Fruit fly (Drosophila melanogaster) whole organism, embryonic: ENCODE data around the gene CG43954.

ENCODE experiments used
- Atf3 ChIP-seq: fragments of 200-800 bp; sonication (Bioruptor generic); optimal IDR thresholded peaks from 3 replicates; lab custom pipeline; 2016; ENCODE audit warnings: missing biosample characterization, missing genetic modification characterization
- Awh ChIP-seq: fragments of 200-800 bp; sonication (Bioruptor generic); IDR thresholded peaks from 2 replicates; pipeline ENCODE4, ENCODE4 v1.3.6; 2022; ENCODE audit warnings: missing biosample characterization, missing genetic modification characterization
- CG10321 ChIP-seq: fragments of 200-800 bp; sonication (Bioruptor generic); IDR thresholded peaks from 2 replicates; pipeline ENCODE4 v1.3.6; 2022; ENCODE audit warnings: missing biosample characterization, missing genetic modification characterization
- CG10654 ChIP-seq: fragments of 200-800 bp; sonication (Bioruptor generic); optimal IDR thresholded peaks from 2 replicates; lab custom pipeline; 2016; ENCODE audit warnings: missing biosample characterization, missing genetic modification characterization
- CG12659 ChIP-seq: fragments of 200-800 bp; sonication (Bioruptor generic); optimal IDR thresholded peaks from 3 replicates; lab custom pipeline; 2017; ENCODE audit warnings: mild to moderate bottlenecking, missing biosample characterization, missing genetic modification reagents, missing genetic modification characterization
- CG12942 ChIP-seq: fragments of 200-800 bp; sonication (Bioruptor generic); optimal IDR thresholded peaks from 3 replicates; lab custom pipeline; 2016; ENCODE audit warnings: missing biosample characterization, missing genetic modification characterization
- CG15479 ChIP-seq: fragments of 200-800 bp; sonication (Bioruptor generic); optimal IDR thresholded peaks from 3 replicates; lab custom pipeline; 2019; ENCODE audit warnings: missing biosample characterization, mild to moderate bottlenecking, missing genetic modification characterization, moderate library complexity
- CG1647 ChIP-seq: fragments of 200-800 bp; sonication (Bioruptor generic); optimal IDR thresholded peaks from 3 replicates; lab custom pipeline; 2016; ENCODE audit warnings: missing biosample characterization, missing genetic modification characterization
- CG17328 ChIP-seq: fragments of 200-800 bp; sonication (Bioruptor generic); IDR thresholded peaks from 2 replicates; pipeline ENCODE4 v1.3.6; 2022; ENCODE audit warnings: missing biosample characterization, missing genetic modification characterization
- CG17359 ChIP-seq: fragments of 200-800 bp; sonication (Bioruptor generic); optimal IDR thresholded peaks from 3 replicates; lab custom pipeline; 2018; ENCODE audit warnings: missing biosample characterization, mild to moderate bottlenecking, missing genetic modification characterization, moderate library complexity
- CG17802 ChIP-seq: fragments of 200-800 bp; sonication (Bioruptor generic); optimal IDR thresholded peaks from 2 replicates; lab custom pipeline; 2018; ENCODE audit warnings: missing biosample characterization, mild to moderate bottlenecking, missing genetic modification characterization, moderate library complexity
- CG3163 ChIP-seq: fragments of 200-800 bp; sonication (Bioruptor generic); optimal IDR thresholded peaks from 3 replicates; lab custom pipeline; 2016; ENCODE audit warnings: missing biosample characterization, missing genetic modification characterization
- CG32532 ChIP-seq: fragments of 200-800 bp; sonication (Bioruptor generic); IDR thresholded peaks from 2 replicates; pipeline ENCODE4 v1.3.6; 2022; ENCODE audit warnings: missing biosample characterization, missing genetic modification characterization
- CG34376 ChIP-seq: fragments of 200-800 bp; sonication (Bioruptor generic); optimal IDR thresholded peaks from 2 replicates; lab custom pipeline; 2018; ENCODE audit warnings: missing biosample characterization, mild to moderate bottlenecking, missing genetic modification characterization
- CG4707 ChIP-seq: fragments of 200-800 bp; sonication (Bioruptor generic); optimal IDR thresholded peaks from 2 replicates; lab custom pipeline; 2018; ENCODE audit warnings: missing biosample characterization, mild to moderate bottlenecking, missing genetic modification characterization, moderate library complexity
- CG4730 ChIP-seq: fragments of 200-800 bp; sonication (Bioruptor generic); IDR thresholded peaks from 2 replicates; pipeline ENCODE4 v1.3.6; 2022; ENCODE audit warnings: missing biosample characterization, missing genetic modification characterization
- CG9609 ChIP-seq: fragments of 200-800 bp; sonication (Bioruptor generic); optimal IDR thresholded peaks from 3 replicates; lab custom pipeline; 2016; ENCODE audit warnings: missing biosample characterization, missing genetic modification characterization
- CoRest ChIP-seq: fragments of 200-800 bp; sonication (Bioruptor generic); optimal IDR thresholded peaks from 3 replicates; lab custom pipeline; 2018; ENCODE audit warnings: missing biosample characterization, mild to moderate bottlenecking, missing genetic modification characterization, moderate library complexity
- D19A ChIP-seq: fragments of 200-800 bp; optimal IDR thresholded peaks from 3 replicates; lab custom pipeline; 2019; ENCODE audit warnings: missing biosample characterization, mild to moderate bottlenecking, missing genetic modification characterization, moderate library complexity
- Dip3 ChIP-seq: fragments of 200-800 bp; sonication (Bioruptor generic); optimal IDR thresholded peaks from 3 replicates; lab custom pipeline; 2016; ENCODE audit warnings: missing biosample characterization, missing genetic modification characterization
- E2f1 ChIP-seq: fragments of 200-800 bp; sonication (Bioruptor generic); IDR thresholded peaks from 2 replicates; pipeline ENCODE4 v1.3.6; 2022; ENCODE audit warnings: missing biosample characterization, missing genetic modification characterization
- Eip74EF ChIP-seq, 2 experiments: fragments of 200-800 bp in 1 of 2; fragments of >200 bp in 1 of 2; sonication (Bioruptor generic) in 1 of 2; optimal IDR thresholded peaks; 2 replicates each; lab custom pipeline; 2017 to 2019; ENCODE audit warnings: missing biosample characterization in 2 of 2, missing genetic modification characterization in 2 of 2, mild to moderate bottlenecking in 1 of 2, moderate library complexity in 1 of 2
- HmgD ChIP-seq: fragments of 200-800 bp; sonication (Bioruptor generic); optimal IDR thresholded peaks from 3 replicates; lab custom pipeline; 2016; ENCODE audit warnings: missing biosample characterization, missing genetic modification characterization
- Hr51 ChIP-seq, 2 experiments: fragments of 200-800 bp; sonication (Bioruptor generic); optimal IDR thresholded peaks; 2 replicates in 1 of 2; 3 replicates in 1 of 2; lab custom pipeline; 2016 to 2018; ENCODE audit warnings: missing biosample characterization in 2 of 2, missing genetic modification characterization in 2 of 2, mild to moderate bottlenecking in 1 of 2, moderate library complexity in 1 of 2
- Hsf ChIP-seq: fragments of 200-800 bp; sonication (Bioruptor generic); optimal IDR thresholded peaks from 3 replicates; lab custom pipeline; 2016; ENCODE audit warnings: missing biosample characterization, missing genetic modification characterization
- Opbp ChIP-seq: fragments of 200-800 bp; sonication (Bioruptor generic); IDR thresholded peaks from 3 replicates; pipeline ENCODE4 v1.3.6; 2022; ENCODE audit warnings: missing biosample characterization, missing genetic modification characterization; ENCODE audit not compliant: partially characterized antibody
- Sox100B ChIP-seq: fragments of 200-800 bp; sonication (Bioruptor generic); optimal IDR thresholded peaks from 3 replicates; lab custom pipeline; 2018; ENCODE audit warnings: missing biosample characterization, mild to moderate bottlenecking, missing genetic modification characterization
- Sry-δ ChIP-seq: fragments of 200-800 bp; sonication (Bioruptor generic); optimal IDR thresholded peaks from 2 replicates; lab custom pipeline; 2016; ENCODE audit warnings: missing biosample characterization, missing genetic modification characterization
- Ssrp ChIP-seq: fragments of 200-800 bp; sonication (Bioruptor generic); optimal IDR thresholded peaks from 2 replicates; lab custom pipeline; 2018; ENCODE audit warnings: missing biosample characterization, mild to moderate bottlenecking, missing genetic modification characterization, moderate library complexity
- bcd ChIP-seq: fragments of 200-800 bp; sonication (Bioruptor generic); optimal IDR thresholded peaks from 2 replicates; lab custom pipeline; 2017; ENCODE audit warnings: missing biosample characterization, mild to moderate bottlenecking, missing genetic modification characterization
- cad ChIP-seq: fragments of >200 bp; optimal IDR thresholded peaks from 2 replicates; lab custom pipeline; 2017; ENCODE audit warnings: missing biosample characterization, missing genetic modification characterization
- cas ChIP-seq: fragments of 200-800 bp; sonication (Bioruptor generic); IDR thresholded peaks from 2 replicates; pipeline ENCODE4 v1.3.6; 2022; ENCODE audit warnings: missing biosample characterization, missing genetic modification characterization
- croc ChIP-seq: fragments of 200-800 bp; sonication (Bioruptor generic); conservative IDR thresholded peaks from 3 replicates; pipeline ENCODE4 v1.3.6; 2022; ENCODE audit warnings: missing biosample characterization, missing genetic modification characterization
- dmrt11E ChIP-seq: fragments of 200-800 bp; sonication (Bioruptor generic); optimal IDR thresholded peaks from 3 replicates; lab custom pipeline; 2018; ENCODE audit warnings: missing biosample characterization, mild to moderate bottlenecking, missing genetic modification characterization, moderate library complexity
- esg ChIP-seq: fragments of 200-800 bp; sonication (Bioruptor generic); conservative IDR thresholded peaks from 2 replicates; pipeline ENCODE4 v1.3.6; 2022; ENCODE audit warnings: missing biosample characterization, missing genetic modification characterization
- fd64A ChIP-seq: fragments of 200-800 bp; sonication (Bioruptor generic); optimal IDR thresholded peaks from 3 replicates; lab custom pipeline; 2018; ENCODE audit warnings: missing biosample characterization, mild to moderate bottlenecking, missing genetic modification characterization
- fd96Cb ChIP-seq: fragments of 200-800 bp; sonication (Bioruptor generic); optimal IDR thresholded peaks from 2 replicates; lab custom pipeline; 2018; ENCODE audit warnings: missing biosample characterization, mild to moderate bottlenecking, missing genetic modification characterization, moderate library complexity
- gt ChIP-seq: fragments of 200-800 bp; sonication (Bioruptor generic); IDR thresholded peaks from 2 replicates; pipeline ENCODE4 v1.3.6; 2022; ENCODE audit warnings: missing biosample characterization, missing genetic modification characterization
- ind ChIP-seq: fragments of 200-800 bp; sonication (Bioruptor generic); optimal IDR thresholded peaks from 3 replicates; lab custom pipeline; 2016; ENCODE audit warnings: missing biosample characterization, missing genetic modification characterization
- jing ChIP-seq: fragments of 200-800 bp; sonication (Bioruptor generic); optimal IDR thresholded peaks from 2 replicates; lab custom pipeline; 2018; ENCODE audit warnings: missing biosample characterization, mild to moderate bottlenecking, missing genetic modification characterization
- nmo ChIP-seq: fragments of 200-800 bp; sonication (Bioruptor generic); optimal IDR thresholded peaks from 2 replicates; lab custom pipeline; 2018; ENCODE audit warnings: missing biosample characterization, mild to moderate bottlenecking, missing genetic modification characterization, moderate library complexity
- sens-2 ChIP-seq: fragments of 200-800 bp; sonication (Bioruptor generic); IDR thresholded peaks from 2 replicates; pipeline ENCODE4 v1.3.6; 2022; ENCODE audit warnings: missing biosample characterization, missing genetic modification characterization
- sna ChIP-seq: fragments of 200-800 bp; sonication (Bioruptor generic); IDR thresholded peaks from 2 replicates; pipeline ENCODE4 v1.3.6; 2022; ENCODE audit warnings: missing biosample characterization, missing genetic modification characterization; ENCODE audit not compliant: partially characterized antibody
- sug ChIP-seq: fragments of 200-800 bp; optimal IDR thresholded peaks from 2 replicates; lab custom pipeline; 2019; ENCODE audit warnings: missing biosample characterization, mild to moderate bottlenecking, missing genetic modification characterization, moderate library complexity
- tio ChIP-seq: fragments of 200-800 bp; sonication (Bioruptor generic); optimal IDR thresholded peaks from 2 replicates; lab custom pipeline; 2017; ENCODE audit warnings: missing biosample characterization, missing genetic modification characterization, inconsistent platforms
- usp ChIP-seq: fragments of >200 bp; optimal IDR thresholded peaks from 2 replicates; lab custom pipeline; 2017; ENCODE audit warnings: missing biosample characterization, missing genetic modification characterization
- vnd ChIP-seq: fragments of 200-800 bp; sonication (Bioruptor generic); IDR thresholded peaks from 3 replicates; pipeline ENCODE4 v1.3.6; 2022; ENCODE audit warnings: missing biosample characterization, missing genetic modification characterization; ENCODE audit not compliant: partially characterized antibody
- wdn ChIP-seq: fragments of 200-800 bp; sonication (Bioruptor generic); IDR thresholded peaks from 2 replicates; pipeline ENCODE4 v1.3.6; 2022; ENCODE audit warnings: missing biosample characterization, missing genetic modification characterization
- zen2 ChIP-seq: fragments of 200-800 bp; sonication (Bioruptor generic); IDR thresholded peaks from 3 replicates; pipeline ENCODE4 v1.3.6; 2022; ENCODE audit warnings: missing biosample characterization, missing genetic modification characterization; ENCODE audit not compliant: partially characterized antibody
- zfh1 ChIP-seq: fragments of 200-800 bp; sonication (Bioruptor generic); IDR thresholded peaks from 3 replicates; pipeline ENCODE4 v1.3.6; 2022; ENCODE audit warnings: missing biosample characterization, missing genetic modification characterization

CG43954 gene

dm6 chr3L:16635566-16636210 is 75.8 kb downstream of the CG43954 start (continued):
- TF ChIP-seq Ssrp (tag; lab: Kevin White, UChicago) (peak; percentile 13), CG4707 (GFP tag; lab: Kevin White, UChicago) (no peak), croc (GFP tag; lab: Robert Waterston, UW) (peak; percentile 20; the same call in 1 of the 3 replicates), cas (no peak), usp (no peak), CG1647 (GFP tag; lab: Kevin White, UChicago) (no peak), CG34376 (GFP tag; lab: Kevin White, UChicago) (no peak), CG15479 (GFP tag; lab: Kevin White, UChicago) (no peak), esg (peak; percentile 26; the same call in 1 of the 2 replicates), CG17802 (tag; lab: Kevin White, UChicago) (no peak), Awh (GFP tag; lab: Robert Waterston, UW) (no peak), jing (GFP tag; lab: Kevin White, UChicago) (no peak), dmrt11E (tag; lab: Kevin White, UChicago) (peak; percentile 6), Hr51 (GFP tag; optimal IDR thresholded peaks at IDR 0.05; lab: Kevin White, UChicago) (no peak), vnd (GFP tag; lab: Robert Waterston, UW) (no peak), CG4730 (GFP tag; lab: Robert Waterston, UW) (no peak), zfh1 (no peak), CG10321 (GFP tag; lab: Robert Waterston, UW) (no peak), Sry-δ (no peak), fd96Cb (peak; percentile 21), CG12942 (GFP tag; lab: Kevin White, UChicago) (no peak), Eip74EF (GFP tag; optimal IDR thresholded peaks at IDR 0.05; lab: Kevin White, UChicago) (no peak), gt (GFP tag; lab: Robert Waterston, UW) (no peak), D19A (tag; lab: Kevin White, UChicago) (no peak), sug (tag; lab: Kevin White, UChicago) (no peak), tio (peak; percentile 6), Dip3 (GFP tag; lab: Kevin White, UChicago) (peak; percentile 11), CG17359 (tag; lab: Kevin White, UChicago) (peak; percentile 15), nmo (peak; percentile 51), cad (no peak), CG10654 (GFP tag; lab: Kevin White, UChicago) (no peak), sens-2 (GFP tag; lab: Robert Waterston, UW) (no peak), Atf3 (GFP tag; lab: Kevin White, UChicago) (no peak), bcd (GFP tag; lab: Kevin White, UChicago) (peak; percentile 12), Sox100B (peak; percentile 18), CG9609 (GFP tag; lab: Kevin White, UChicago) (no peak), Opbp (GFP tag; lab: Robert Waterston, UW) (no peak), fd64A (GFP tag; lab: Kevin White, UChicago) (no peak), CG3163 (GFP tag; lab: Kevin White, UChicago) (no peak), CG12659 (GFP tag; lab: Kevin White, UChicago) (peak; percentile 12), zen2 (no peak), sna (GFP tag; lab: Robert Waterston, UW) (no peak), E2f1 (GFP tag; lab: Robert Waterston, UW) (0 out of 2 replicates have a peak, but pooled peaks have one; percentile 22), CoRest (tag; lab: Kevin White, UChicago) (peak; percentile 33), HmgD (GFP tag; lab: Kevin White, UChicago) (no peak), ind (GFP tag; lab: Kevin White, UChicago) (no peak), CG17328 (GFP tag; lab: Robert Waterston, UW) (no peak), CG32532 (GFP tag; lab: Robert Waterston, UW) (0 out of 2 replicates have a peak, but pooled peaks have one; percentile 27), Hsf (GFP tag; lab: Kevin White, UChicago) (peak; percentile 29), wdn (no peak)
